Fruit fly (Drosophila melanogaster) whole organism, adult: ENCODE data around the gene CG31465.

Experiments
- CG11617 ChIP-seq: fragments of 200-800 bp; sonication (Bioruptor generic); optimal IDR thresholded peaks from 2 replicates; lab custom pipeline; 2017; ENCODE audit warnings: mild to moderate bottlenecking, missing biosample characterization, missing genetic modification reagents, missing genetic modification characterization
- CG12768 ChIP-seq: fragments of 200-800 bp; sonication (Bioruptor generic); optimal IDR thresholded peaks from 2 replicates; lab custom pipeline; 2017; ENCODE audit warnings: missing biosample characterization, missing genetic modification characterization, mild to moderate bottlenecking, moderate library complexity, missing genetic modification reagents
- CG14711 ChIP-seq: fragments of 200-800 bp; sonication (Bioruptor generic); optimal IDR thresholded peaks from 2 replicates; lab custom pipeline; 2018; ENCODE audit warnings: missing biosample characterization, mild to moderate bottlenecking, missing genetic modification characterization, moderate library complexity
- CG1620 ChIP-seq: fragments of 200-800 bp; sonication (Bioruptor generic); optimal IDR thresholded peaks from 2 replicates; lab custom pipeline; 2016; ENCODE audit warnings: missing biosample characterization, missing genetic modification characterization
- CG33017 ChIP-seq: fragments of 200-800 bp; sonication (Bioruptor generic); optimal IDR thresholded peaks from 2 replicates; lab custom pipeline; 2018; ENCODE audit warnings: missing biosample characterization, mild to moderate bottlenecking, missing genetic modification characterization, moderate library complexity
- CG5204 ChIP-seq: fragments of 200-800 bp; sonication (Bioruptor generic); optimal IDR thresholded peaks from 2 replicates; lab custom pipeline; 2016; ENCODE audit warnings: missing biosample characterization, missing genetic modification characterization
- CG7045 ChIP-seq: fragments of 200-800 bp; sonication (Bioruptor generic); optimal IDR thresholded peaks from 2 replicates; lab custom pipeline; 2017; ENCODE audit warnings: missing biosample characterization, mild to moderate bottlenecking, missing genetic modification characterization
- CG7101 ChIP-seq: fragments of 200-800 bp; sonication (Bioruptor generic); optimal IDR thresholded peaks from 2 replicates; lab custom pipeline; 2018; ENCODE audit warnings: missing biosample characterization, mild to moderate bottlenecking, missing genetic modification characterization, moderate library complexity
- Clk ChIP-seq: fragments of 200-800 bp; sonication (Bioruptor generic); optimal IDR thresholded peaks from 2 replicates; lab custom pipeline; 2017; ENCODE audit warnings: missing biosample characterization, missing genetic modification characterization
- Crg-1 ChIP-seq: fragments of 200-800 bp; sonication (Bioruptor generic); optimal IDR thresholded peaks from 2 replicates; lab custom pipeline; 2016; ENCODE audit warnings: missing biosample characterization, missing genetic modification characterization
- Hr96 ChIP-seq: fragments of 200-800 bp; sonication (Bioruptor generic); optimal IDR thresholded peaks from 2 replicates; lab custom pipeline; 2016; ENCODE audit warnings: missing biosample characterization, missing genetic modification characterization
- Mnt ChIP-seq: fragments of 200-800 bp; sonication (Bioruptor generic); optimal IDR thresholded peaks from 2 replicates; lab custom pipeline; 2016; ENCODE audit warnings: missing biosample characterization, mild to moderate bottlenecking, missing genetic modification characterization
- bab1 ChIP-seq: fragments of 200-800 bp; sonication (Bioruptor generic); optimal IDR thresholded peaks from 3 replicates; lab custom pipeline; 2019; ENCODE audit warnings: missing biosample characterization, mild to moderate bottlenecking, missing genetic modification characterization, moderate library complexity
- cic ChIP-seq: fragments of 200-800 bp; sonication (Bioruptor generic); optimal IDR thresholded peaks from 2 replicates; lab custom pipeline; 2017; ENCODE audit warnings: missing biosample characterization, mild to moderate bottlenecking, missing genetic modification characterization, moderate library complexity
- cnc ChIP-seq, 2 experiments: fragments of >200 bp; optimal IDR thresholded peaks; 2 replicates each; lab custom pipeline; 2017
- kay ChIP-seq: fragments of 200-800 bp; sonication (Bioruptor generic); peaks from one replicate; lab custom pipeline; 2016; ENCODE audit warnings: missing biosample characterization, missing genetic modification characterization, borderline replicate concordance
- ovo ChIP-seq: fragments of 200-800 bp; sonication (Bioruptor generic); optimal IDR thresholded peaks from 2 replicates; lab custom pipeline; 2016; ENCODE audit warnings: missing biosample characterization, missing genetic modification characterization
- pad ChIP-seq: fragments of 200-800 bp; sonication (Bioruptor generic); optimal IDR thresholded peaks from 3 replicates; lab custom pipeline; 2017; ENCODE audit warnings: missing biosample characterization, missing genetic modification characterization, mild to moderate bottlenecking, moderate library complexity, missing genetic modification reagents
- tj ChIP-seq: fragments of 200-800 bp; sonication (Bioruptor generic); optimal IDR thresholded peaks from 3 replicates; lab custom pipeline; 2017; ENCODE audit warnings: missing biosample characterization, mild to moderate bottlenecking, missing genetic modification characterization, moderate library complexity
- toe ChIP-seq: fragments of 200-800 bp; sonication (Bioruptor generic); optimal IDR thresholded peaks from 2 replicates; lab custom pipeline; 2016; ENCODE audit warnings: missing biosample characterization, missing genetic modification characterization

The CG31465 gene

dm6 chr3R:21913447-21913846 is 32.8 kb downstream of the CG31465 start, which contains the start of gene Qsox2:
TSS of gene Qsox2 (plus strand) at chr3R:21913747.
- no peak for TF ChIP-seq CG12768 (GFP tag; lab: Kevin White, UChicago)
- no peak for TF ChIP-seq ovo
- no peak for TF ChIP-seq pad (GFP tag; lab: Kevin White, UChicago)
- TF ChIP-seq CG14711 (tag; lab: Kevin White, UChicago) = no peak
- no peak for TF ChIP-seq CG5204 (GFP tag; lab: Kevin White, UChicago)
- no peak for TF ChIP-seq toe (GFP tag; lab: Kevin White, UChicago)
- TF ChIP-seq cic (GFP tag; lab: Kevin White, UChicago) = no peak
- no peak for TF ChIP-seq tj (GFP tag; lab: Kevin White, UChicago)
- no peak for TF ChIP-seq kay (GFP tag; lab: Kevin White, UChicago)
- no peak for TF ChIP-seq cnc (optimal IDR thresholded peaks at IDR 0.05; lab: Kevin White, UChicago)
- no peak for TF ChIP-seq bab1 (GFP tag; lab: Kevin White, UChicago)
- TF ChIP-seq CG1620 (GFP tag; lab: Kevin White, UChicago) = no peak
- TF ChIP-seq Hr96 = no peak
- TF ChIP-seq CG7101 (tag; lab: Kevin White, UChicago) = no peak
- no peak for TF ChIP-seq Mnt (GFP tag; lab: Kevin White, UChicago)

- no peak for TF ChIP-seq CG33017 (tag; lab: Kevin White, UChicago)
- TF ChIP-seq CG12768 (GFP tag; lab: Kevin White, UChicago) = no peak
- no peak for TF ChIP-seq cnc (optimal IDR thresholded peaks at IDR 0.05; lab: Kevin White, UChicago)
- TF ChIP-seq CG7101 (tag; lab: Kevin White, UChicago) = no peak
- TF ChIP-seq toe (GFP tag; lab: Kevin White, UChicago) = no peak
- TF ChIP-seq pad (GFP tag; lab: Kevin White, UChicago) = no peak
- no peak for TF ChIP-seq Mnt (GFP tag; lab: Kevin White, UChicago)
These were observed 36.4 kb downstream of the CG31465 start for dm6 chr3R:21916987-21917386.

dm6 chr3R:21920495-21920894 is 39.9 kb downstream of the CG31465 start:
- TF ChIP-seq tj (GFP tag; lab: Kevin White, UChicago) (no peak), CG14711 (tag; lab: Kevin White, UChicago) (no peak), toe (GFP tag; lab: Kevin White, UChicago) (no peak), kay (GFP tag; lab: Kevin White, UChicago) (no peak), bab1 (GFP tag; lab: Kevin White, UChicago) (no peak), CG7101 (tag; lab: Kevin White, UChicago) (no peak)

- TF ChIP-seq CG11617 (no peak), Crg-1 (GFP tag; lab: Kevin White, UChicago) (no peak), CG33017 (tag; lab: Kevin White, UChicago) (no peak), CG1620 (GFP tag; lab: Kevin White, UChicago) (no peak), pad (GFP tag; lab: Kevin White, UChicago) (no peak), kay (GFP tag; lab: Kevin White, UChicago) (no peak), cnc (optimal IDR thresholded peaks at IDR 0.05; lab: Kevin White, UChicago) (no peak), CG14711 (tag; lab: Kevin White, UChicago) (no peak), ovo (no peak), cic (GFP tag; lab: Kevin White, UChicago) (no peak)
These were observed 41.0 kb downstream of the CG31465 start for dm6 chr3R:21921363-21922208.

dm6 chr3R:21922244-21922643 is 41.6 kb downstream of the CG31465 start:
- TF ChIP-seq CG14711 (tag; lab: Kevin White, UChicago) = no peak
- TF ChIP-seq cic (GFP tag; lab: Kevin White, UChicago) = no peak
- TF ChIP-seq Hr96 = no peak
- TF ChIP-seq bab1 (GFP tag; lab: Kevin White, UChicago) = no peak
- TF ChIP-seq Clk (GFP tag; lab: Kevin White, UChicago) = no peak
- TF ChIP-seq Crg-1 (GFP tag; lab: Kevin White, UChicago) = no peak
- no peak for TF ChIP-seq CG5204 (GFP tag; lab: Kevin White, UChicago)
- no peak for TF ChIP-seq CG11617
- no peak for TF ChIP-seq CG1620 (GFP tag; lab: Kevin White, UChicago)
- no peak for TF ChIP-seq tj (GFP tag; lab: Kevin White, UChicago)
- TF ChIP-seq CG7045 = no peak
- TF ChIP-seq CG7101 (tag; lab: Kevin White, UChicago) = no peak
- TF ChIP-seq Mnt (GFP tag; lab: Kevin White, UChicago) = no peak
- no peak for TF ChIP-seq toe (GFP tag; lab: Kevin White, UChicago)
- TF ChIP-seq cnc (optimal IDR thresholded peaks at IDR 0.05; lab: Kevin White, UChicago) = no peak
- no peak for TF ChIP-seq kay (GFP tag; lab: Kevin White, UChicago)
- TF ChIP-seq CG12768 (GFP tag; lab: Kevin White, UChicago) = no peak

dm6 chr3R:21922674-21923323 is 42.2 kb downstream of the CG31465 start:
- TF ChIP-seq CG1620 (GFP tag; lab: Kevin White, UChicago) = no peak
- no peak for TF ChIP-seq CG5204 (GFP tag; lab: Kevin White, UChicago)
- TF ChIP-seq ovo = no peak
- TF ChIP-seq Crg-1 (GFP tag; lab: Kevin White, UChicago) = no peak
- no peak for TF ChIP-seq CG12768 (GFP tag; lab: Kevin White, UChicago)
- TF ChIP-seq CG7045 = no peak
- no peak for TF ChIP-seq Hr96
